Worm (Caenorhabditis elegans) whole organism, midembryonic: Measurements from ENCODE around the gene ced-9.

Experiments used
- flt-1 ChIP-seq: fragments of 200-800 bp; sonication (Bioruptor generic); IDR thresholded peaks from 2 replicates; pipeline ENCODE4 v1.3.6; 2022; ENCODE audit warnings: missing genetic modification characterization, missing compliant biosample characterization
- med-1 ChIP-seq: sonication (generic microtip); optimal IDR thresholded peaks from 2 replicates; lab custom pipeline; 2017; ENCODE audit warnings: missing genetic modification characterization, mild to moderate bottlenecking, missing compliant biosample characterization, antibody characterized with exemption, missing genetic modification reagents; ENCODE audit not compliant: insufficient read depth
- ref-1 ChIP-seq: fragments of 200-800 bp; sonication (Bioruptor generic); conservative IDR thresholded peaks from 2 replicates; pipeline ENCODE4 v1.3.6; 2022; ENCODE audit warnings: missing genetic modification reagents, missing genetic modification characterization, missing compliant biosample characterization
- tab-1 ChIP-seq: fragments of 200-800 bp; sonication (Bioruptor generic); IDR thresholded peaks from 2 replicates; pipeline ENCODE4 v1.3.6; 2022; ENCODE audit warnings: missing genetic modification characterization, missing compliant biosample characterization
- ztf-29 ChIP-seq: fragments of 200-800 bp; sonication (Bioruptor generic); IDR thresholded peaks from 2 replicates; pipeline ENCODE4 v1.3.6; 2022; ENCODE audit warnings: missing genetic modification reagents, missing genetic modification characterization, missing compliant biosample characterization

- TF ChIP-seq tab-1 (no peak), ref-1 (no peak), med-1 (GFP tag; lab: Kevin White, UChicago) (no peak), ztf-29 (GFP tag; lab: Robert Waterston, UW) (no peak), flt-1 (GFP tag; lab: Robert Waterston, UW) (no peak)
Measured at ce11 chrIII:10293362-10293761, 41.6 kb upstream of the ced-9 start.
